Worm (Caenorhabditis elegans) whole organism, L3 larva: ENCODE results near the gene Y54G2A.32.

Experiments
- R02D3.7 ChIP-seq: fragments of 150-350 bp; optimal IDR thresholded peaks from 2 replicates; lab custom pipeline; 2014; ENCODE audit warnings: missing biosample characterization, missing genetic modification characterization
- ceh-82 ChIP-seq: fragments of 150-350 bp; optimal IDR thresholded peaks from 2 replicates; lab custom pipeline; 2014; ENCODE audit warnings: missing biosample characterization, missing genetic modification characterization
- ceh-9 ChIP-seq: sonication (generic microtip); optimal IDR thresholded peaks from 2 replicates; lab custom pipeline; 2018; ENCODE audit warnings: missing biosample characterization, missing genetic modification characterization
- elt-2 ChIP-seq: sonication (generic microtip); optimal IDR thresholded peaks from 2 replicates; lab custom pipeline; 2016; ENCODE audit warnings: missing genetic modification reagents, mild to moderate bottlenecking, missing genetic modification characterization, missing compliant biosample characterization
- eor-1 ChIP-seq, 2 experiments: fragments of 150-350 bp; optimal IDR thresholded peaks; 2 replicates each; lab custom pipeline; 2014 to 2018; ENCODE audit warnings: missing biosample characterization in 2 of 2, missing genetic modification characterization in 2 of 2
- fkh-10 ChIP-seq: sonication (generic microtip); optimal IDR thresholded peaks from 2 replicates; lab custom pipeline; 2017; ENCODE audit warnings: missing biosample characterization, missing genetic modification reagents, missing genetic modification characterization
- fos-1 ChIP-seq: fragments of 150-350 bp; optimal IDR thresholded peaks from 2 replicates; lab custom pipeline; 2014; ENCODE audit warnings: missing biosample characterization, missing genetic modification characterization
- jun-1 ChIP-seq: fragments of 150-350 bp; optimal IDR thresholded peaks from 2 replicates; lab custom pipeline; 2014; ENCODE audit warnings: missing biosample characterization, missing genetic modification reagents, missing genetic modification characterization
- lin-39 ChIP-seq: fragments of 150-350 bp; optimal IDR thresholded peaks from 2 replicates; lab custom pipeline; 2018; ENCODE audit warnings: missing biosample characterization, missing genetic modification reagents, missing genetic modification characterization
- mdl-1 ChIP-seq: fragments of 150-350 bp; optimal IDR thresholded peaks from 2 replicates; lab custom pipeline; 2014; ENCODE audit warnings: missing biosample characterization, missing genetic modification characterization
- mml-1 ChIP-seq: fragments of 150-350 bp; sonication (generic microtip); optimal IDR thresholded peaks from 3 replicates; lab custom pipeline; 2014; ENCODE audit warnings: missing biosample characterization, missing genetic modification characterization
- nhr-12 ChIP-seq: fragments of 150-350 bp; optimal IDR thresholded peaks from 2 replicates; lab custom pipeline; 2014; ENCODE audit warnings: missing biosample characterization, missing genetic modification characterization
- nhr-23 ChIP-seq: fragments of 150-350 bp; optimal IDR thresholded peaks from 2 replicates; lab custom pipeline; 2014; ENCODE audit warnings: missing biosample characterization, missing genetic modification reagents, missing genetic modification characterization
- nhr-67 ChIP-seq: fragments of 150-350 bp; optimal IDR thresholded peaks from 2 replicates; lab custom pipeline; 2014; ENCODE audit warnings: missing biosample characterization, missing genetic modification characterization
- nhr-77 ChIP-seq: fragments of 150-350 bp; optimal IDR thresholded peaks from 2 replicates; lab custom pipeline; 2014; ENCODE audit warnings: missing biosample characterization, missing genetic modification characterization
- pqm-1 ChIP-seq: fragments of 150-350 bp; optimal IDR thresholded peaks from 2 replicates; lab custom pipeline; 2017; ENCODE audit warnings: missing biosample characterization, missing genetic modification characterization, inconsistent platforms
- skn-1 ChIP-seq: fragments of 150-350 bp; optimal IDR thresholded peaks from 2 replicates; lab custom pipeline; 2014; ENCODE audit warnings: missing biosample characterization, missing genetic modification characterization
- zag-1 ChIP-seq: fragments of 150-350 bp; optimal IDR thresholded peaks from 2 replicates; lab custom pipeline; 2014; ENCODE audit warnings: missing biosample characterization, missing genetic modification characterization
- ztf-11 ChIP-seq: fragments of 150-350 bp; optimal IDR thresholded peaks from 2 replicates; lab custom pipeline; 2014; ENCODE audit warnings: missing biosample characterization, missing genetic modification characterization
- ztf-4 ChIP-seq: fragments of 150-350 bp; optimal IDR thresholded peaks from 2 replicates; lab custom pipeline; 2014; ENCODE audit warnings: missing biosample characterization, missing genetic modification characterization

Y54G2A.32 gene

ce11 chrIV:2850586-2850985 lies 46.8 kb downstream of the Y54G2A.32 start, which contains the start of gene clec-85:
Gene clec-85, plus strand, starts transcription at chrIV:2850886.
- TF ChIP-seq nhr-67 (tag; lab: Kevin White, UChicago) (no peak), lin-39 (tag; lab: Kevin White, UChicago) (no peak), ceh-9 (tag; lab: Kevin White, UChicago) (no peak)

- no peak for TF ChIP-seq eor-1 (tag; optimal IDR thresholded peaks at IDR 0.05; lab: Kevin White, UChicago)
These were observed 47.9 kb downstream of the Y54G2A.32 start for ce11 chrIV:2851625-2852024.

ce11 chrIV:2853164-2853563 lies 49.4 kb downstream of the Y54G2A.32 start, which contains the start of gene Y54G2A.49:
Gene Y54G2A.49, minus strand, starts transcription at chrIV:2853264.
- TF ChIP-seq eor-1 (tag; optimal IDR thresholded peaks at IDR 0.05; lab: Kevin White, UChicago), result no peak
- no peak for TF ChIP-seq nhr-12
- TF ChIP-seq fkh-10 (GFP tag; lab: Kevin White, UChicago), result no peak
- no peak for TF ChIP-seq ztf-11 (tag; lab: Kevin White, UChicago)
- no peak for TF ChIP-seq jun-1 (tag; lab: Kevin White, UChicago)
- no peak for TF ChIP-seq pqm-1
- no peak for TF ChIP-seq nhr-23 (tag; lab: Kevin White, UChicago)
- TF ChIP-seq nhr-77 (tag; lab: Kevin White, UChicago), result no peak
- TF ChIP-seq R02D3.7 (tag; lab: Kevin White, UChicago), result no peak
- TF ChIP-seq lin-39 (tag; lab: Kevin White, UChicago), result no peak
- TF ChIP-seq zag-1 (tag; lab: Kevin White, UChicago), result no peak
- TF ChIP-seq mdl-1 (tag; lab: Kevin White, UChicago), result no peak
- TF ChIP-seq ceh-82 (tag; lab: Kevin White, UChicago), result no peak
- TF ChIP-seq mml-1 (tag; lab: Kevin White, UChicago), result no peak
- TF ChIP-seq skn-1 (tag; lab: Kevin White, UChicago), result no peak
- no peak for TF ChIP-seq fos-1 (tag; lab: Kevin White, UChicago)
- no peak for TF ChIP-seq ztf-4

- TF ChIP-seq pqm-1 (peak; percentile 67), R02D3.7 (tag; lab: Kevin White, UChicago) (no peak), nhr-12 (no peak), elt-2 (tag; lab: Kevin White, UChicago) (peak; percentile 83)
These were observed 50.4 kb downstream of the Y54G2A.32 start for ce11 chrIV:2854161-2854560.
